Fruit fly (Drosophila melanogaster) Kc167 (cell line): ENCODE measurements around the gene LysD.

ENCODE experiments used
- h ChIP-seq: fragments of >200 bp; optimal IDR thresholded peaks from 3 replicates; lab custom pipeline; 2018; ENCODE audit warnings: missing external identifiers
- psq ChIP-seq: fragments of >200 bp; optimal IDR thresholded peaks from 2 replicates; lab custom pipeline; 2017; ENCODE audit warnings: missing external identifiers

DNA sequence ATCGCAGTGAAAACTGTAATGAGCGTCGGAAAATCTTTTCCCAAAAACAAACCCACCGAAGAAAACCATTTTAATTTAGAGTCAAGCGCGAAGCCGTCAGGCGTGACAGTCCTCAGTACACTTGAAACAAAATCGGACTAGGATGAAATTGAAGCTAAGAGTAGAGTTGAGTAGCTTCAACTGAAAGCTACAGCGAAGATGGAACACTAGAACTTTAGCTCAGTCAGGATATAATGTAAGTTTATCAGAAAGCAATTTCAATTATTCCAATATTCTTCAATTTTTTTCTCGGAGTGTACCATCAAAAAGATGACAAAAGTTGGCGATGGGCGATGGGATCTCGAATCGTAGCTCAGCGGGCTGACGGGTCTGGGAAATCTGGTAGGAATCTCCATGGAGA is 5.5 kb upstream of the LysD start:
- TF ChIP-seq h (no peak), psq (lab: Kevin White, UChicago) (no peak)
